Fruit fly (Drosophila melanogaster) whole organism, embryonic: ENCODE data around the gene CG32428.

Source experiments
- CG12219 ChIP-seq: fragments of 200-800 bp; sonication (Bioruptor generic); optimal IDR thresholded peaks from 3 replicates; lab custom pipeline; 2018; ENCODE audit warnings: missing biosample characterization, mild to moderate bottlenecking, missing genetic modification characterization
- CG1233 ChIP-seq: fragments of 200-800 bp; sonication (Bioruptor generic); optimal IDR thresholded peaks from 4 replicates; lab custom pipeline; 2018; ENCODE audit warnings: missing biosample characterization, mild to moderate bottlenecking, missing genetic modification characterization
- CG15601 ChIP-seq: fragments of 200-800 bp; sonication (Bioruptor generic); optimal IDR thresholded peaks from 3 replicates; lab custom pipeline; 2019; ENCODE audit warnings: missing biosample characterization, mild to moderate bottlenecking, missing genetic modification characterization, moderate library complexity
- CG1647 ChIP-seq: fragments of 200-800 bp; sonication (Bioruptor generic); optimal IDR thresholded peaks from 3 replicates; lab custom pipeline; 2016; ENCODE audit warnings: missing biosample characterization, missing genetic modification characterization
- CG18764 ChIP-seq: fragments of 200-800 bp; sonication (Bioruptor generic); optimal IDR thresholded peaks from 3 replicates; lab custom pipeline; 2016; ENCODE audit warnings: missing biosample characterization, missing genetic modification characterization
- CG2120 ChIP-seq: fragments of 200-800 bp; sonication (Bioruptor generic); optimal IDR thresholded peaks from 3 replicates; lab custom pipeline; 2016; ENCODE audit warnings: missing biosample characterization, missing genetic modification characterization
- CG2129 ChIP-seq: fragments of 200-800 bp; sonication (Bioruptor generic); IDR thresholded peaks from 2 replicates; pipeline ENCODE4 v1.3.6; 2022; ENCODE audit warnings: missing biosample characterization, missing genetic modification characterization; ENCODE audit not compliant: partially characterized antibody
- CG30403 ChIP-seq: fragments of 200-800 bp; sonication (Bioruptor generic); optimal IDR thresholded peaks from 3 replicates; lab custom pipeline; 2016; ENCODE audit warnings: missing biosample characterization, missing genetic modification characterization
- CG3407 ChIP-seq: fragments of 200-800 bp; sonication (Bioruptor generic); optimal IDR thresholded peaks from 2 replicates; lab custom pipeline; 2018; ENCODE audit warnings: missing biosample characterization, mild to moderate bottlenecking, missing genetic modification characterization
- CG34376 ChIP-seq: fragments of 200-800 bp; sonication (Bioruptor generic); optimal IDR thresholded peaks from 2 replicates; lab custom pipeline; 2018; ENCODE audit warnings: missing biosample characterization, mild to moderate bottlenecking, missing genetic modification characterization
- CG3838 ChIP-seq: fragments of 200-800 bp; sonication (Bioruptor generic); optimal IDR thresholded peaks from 3 replicates; lab custom pipeline; 2016; ENCODE audit warnings: missing biosample characterization, missing genetic modification characterization
- CG4707 ChIP-seq: fragments of 200-800 bp; sonication (Bioruptor generic); optimal IDR thresholded peaks from 2 replicates; lab custom pipeline; 2018; ENCODE audit warnings: missing biosample characterization, mild to moderate bottlenecking, missing genetic modification characterization, moderate library complexity
- CG5180 ChIP-seq: fragments of 200-800 bp; sonication (Bioruptor generic); optimal IDR thresholded peaks from 3 replicates; lab custom pipeline; 2017; ENCODE audit warnings: missing biosample characterization, missing genetic modification characterization, mild to moderate bottlenecking, moderate library complexity, missing genetic modification reagents
- CG6254 ChIP-seq: fragments of 200-800 bp; sonication (Bioruptor generic); optimal IDR thresholded peaks from 3 replicates; lab custom pipeline; 2017; ENCODE audit warnings: mild to moderate bottlenecking, missing biosample characterization, missing genetic modification reagents, missing genetic modification characterization
- CG6791 ChIP-seq: fragments of 200-800 bp; sonication (Bioruptor generic); IDR thresholded peaks from 3 replicates; pipeline ENCODE4 v1.3.6; 2022; ENCODE audit warnings: missing biosample characterization, missing genetic modification characterization; ENCODE audit not compliant: partially characterized antibody
- CG7745 ChIP-seq: fragments of 200-800 bp; sonication (Bioruptor generic); optimal IDR thresholded peaks from 2 replicates; lab custom pipeline; 2018; ENCODE audit warnings: missing biosample characterization, mild to moderate bottlenecking, missing genetic modification characterization, moderate library complexity
- CG7786 ChIP-seq: fragments of 200-800 bp; sonication (Bioruptor generic); optimal IDR thresholded peaks from 2 replicates; lab custom pipeline; 2016; ENCODE audit warnings: missing biosample characterization, missing genetic modification characterization
- CG8944 ChIP-seq: fragments of 200-800 bp; sonication (Bioruptor generic); optimal IDR thresholded peaks from 3 replicates; lab custom pipeline; 2016; ENCODE audit warnings: missing biosample characterization, missing genetic modification characterization
- CG9817 ChIP-seq: fragments of 200-800 bp; sonication (Bioruptor generic); optimal IDR thresholded peaks from 2 replicates; lab custom pipeline; 2018; ENCODE audit warnings: missing biosample characterization, mild to moderate bottlenecking, missing genetic modification characterization, moderate library complexity
- Camta ChIP-seq: fragments of 200-800 bp; sonication (Bioruptor generic); optimal IDR thresholded peaks from 2 replicates; lab custom pipeline; 2016; ENCODE audit warnings: missing biosample characterization, missing genetic modification characterization
- D ChIP-seq, 2 experiments: fragments of 200-800 bp in 1 of 2; fragments of >200 bp in 1 of 2; sonication (Bioruptor generic) in 1 of 2; optimal IDR thresholded peaks; 2 replicates in 1 of 2; 3 replicates in 1 of 2; lab custom pipeline; 2017; ENCODE audit warnings: mild to moderate bottlenecking in 1 of 2, missing biosample characterization in 1 of 2, missing genetic modification characterization in 1 of 2, missing genetic modification reagents in 1 of 2
- Fer1 ChIP-seq: fragments of 200-800 bp; sonication (Bioruptor generic); optimal IDR thresholded peaks from 2 replicates; lab custom pipeline; 2017; ENCODE audit warnings: missing biosample characterization, mild to moderate bottlenecking, missing genetic modification characterization
- Hr78 ChIP-seq, 2 experiments: fragments of 200-800 bp in 1 of 2; fragments of >200 bp in 1 of 2; sonication (Bioruptor generic) in 1 of 2; optimal IDR thresholded peaks; 2 replicates each; lab custom pipeline; 2017 to 2019; ENCODE audit warnings: missing biosample characterization in 2 of 2, missing genetic modification characterization in 2 of 2, mild to moderate bottlenecking in 1 of 2, moderate library complexity in 1 of 2
- Lim3 ChIP-seq: fragments of 200-800 bp; sonication (Bioruptor generic); IDR thresholded peaks from 2 replicates; pipeline ENCODE4 v1.3.6; 2022; ENCODE audit warnings: missing biosample characterization, missing genetic modification characterization
- Lpt ChIP-seq: fragments of >200 bp; optimal IDR thresholded peaks from 2 replicates; lab custom pipeline; 2018; ENCODE audit warnings: missing biosample characterization, missing genetic modification characterization
- Scr ChIP-seq: fragments of 200-800 bp; sonication (Bioruptor generic); IDR thresholded peaks from 2 replicates; pipeline ENCODE4 v1.3.6; 2022; ENCODE audit warnings: missing biosample characterization, missing genetic modification characterization; ENCODE audit not compliant: partially characterized antibody
- Stat92E ChIP-seq, 3 experiments: fragments of >200 bp in 2 of 3; fragments of 200-800 bp in 1 of 3; sonication (Bioruptor generic) in 1 of 3; optimal IDR thresholded peaks; 2 replicates each; lab custom pipeline; 2017 to 2019; ENCODE audit warnings: missing biosample characterization in 3 of 3, missing genetic modification characterization in 3 of 3, mild to moderate bottlenecking in 1 of 3, moderate library complexity in 1 of 3
- Taf1 ChIP-seq: fragments of 200-800 bp; sonication (Bioruptor generic); IDR thresholded peaks from 2 replicates; pipeline ENCODE4 v1.3.6; 2022; ENCODE audit warnings: missing biosample characterization, missing genetic modification characterization
- YL-1 ChIP-seq: fragments of 200-800 bp; sonication (Bioruptor generic); optimal IDR thresholded peaks from 3 replicates; lab custom pipeline; 2017; ENCODE audit warnings: missing biosample characterization, mild to moderate bottlenecking, missing genetic modification characterization
- ash1 ChIP-seq: fragments of 200-800 bp; sonication (Bioruptor generic); optimal IDR thresholded peaks from 2 replicates; lab custom pipeline; 2018; ENCODE audit warnings: missing biosample characterization, mild to moderate bottlenecking, missing genetic modification characterization
- az2 ChIP-seq: fragments of 200-800 bp; sonication (Bioruptor generic); optimal IDR thresholded peaks from 3 replicates; lab custom pipeline; 2016; ENCODE audit warnings: missing biosample characterization, missing genetic modification characterization
- cg ChIP-seq: fragments of 200-800 bp; sonication (Bioruptor generic); optimal IDR thresholded peaks from 3 replicates; lab custom pipeline; 2019; ENCODE audit warnings: missing biosample characterization, mild to moderate bottlenecking, missing genetic modification characterization, moderate library complexity
- crp ChIP-seq, 2 experiments: fragments of 200-800 bp; sonication (Bioruptor generic); optimal IDR thresholded peaks; 2 replicates in 1 of 2; 3 replicates in 1 of 2; lab custom pipeline; 2017; ENCODE audit warnings: missing biosample characterization in 2 of 2, missing genetic modification characterization in 2 of 2, mild to moderate bottlenecking in 1 of 2, moderate library complexity in 1 of 2
- cwo ChIP-seq: fragments of 200-800 bp; sonication (Bioruptor generic); optimal IDR thresholded peaks from 3 replicates; lab custom pipeline; 2017; ENCODE audit warnings: missing biosample characterization, missing genetic modification characterization, mild to moderate bottlenecking, moderate library complexity, missing genetic modification reagents
- dimm ChIP-seq: fragments of 200-800 bp; sonication (Bioruptor generic); IDR thresholded peaks from 2 replicates; pipeline ENCODE4 v1.3.6; 2022; ENCODE audit warnings: missing biosample characterization, missing genetic modification characterization
- dmrt99B ChIP-seq: fragments of 200-800 bp; sonication (Bioruptor generic); optimal IDR thresholded peaks from 2 replicates; lab custom pipeline; 2018; ENCODE audit warnings: missing biosample characterization, mild to moderate bottlenecking, missing genetic modification characterization, moderate library complexity
- fru ChIP-seq: fragments of >200 bp; optimal IDR thresholded peaks from 2 replicates; lab custom pipeline; 2017
- gcm2 ChIP-seq: fragments of 200-800 bp; sonication (Bioruptor generic); optimal IDR thresholded peaks from 2 replicates; lab custom pipeline; 2016; ENCODE audit warnings: missing biosample characterization, missing genetic modification characterization
- luna ChIP-seq: fragments of 200-800 bp; sonication (Bioruptor generic); optimal IDR thresholded peaks from 2 replicates; lab custom pipeline; 2016; ENCODE audit warnings: missing biosample characterization, missing genetic modification characterization
- nerfin-1 ChIP-seq: fragments of 200-800 bp; sonication (Bioruptor generic); optimal IDR thresholded peaks from 3 replicates; lab custom pipeline; 2019; ENCODE audit warnings: missing biosample characterization, mild to moderate bottlenecking, missing genetic modification characterization, moderate library complexity
- pros ChIP-seq: fragments of 200-800 bp; sonication (Bioruptor generic); optimal IDR thresholded peaks from 3 replicates; lab custom pipeline; 2019; ENCODE audit warnings: missing biosample characterization, mild to moderate bottlenecking, missing genetic modification characterization, moderate library complexity
- ranshi ChIP-seq: fragments of 200-800 bp; sonication (Bioruptor generic); IDR thresholded peaks from 2 replicates; pipeline ENCODE4 v1.3.6; 2022; ENCODE audit warnings: missing biosample characterization, missing genetic modification characterization
- ro ChIP-seq: fragments of 200-800 bp; sonication (Bioruptor generic); IDR thresholded peaks from 2 replicates; pipeline ENCODE4 v1.3.6; 2022; ENCODE audit warnings: missing biosample characterization, missing genetic modification characterization
- sug ChIP-seq: fragments of 200-800 bp; optimal IDR thresholded peaks from 2 replicates; lab custom pipeline; 2019; ENCODE audit warnings: missing biosample characterization, mild to moderate bottlenecking, missing genetic modification characterization, moderate library complexity
- tin ChIP-seq: fragments of 200-800 bp; sonication (Bioruptor generic); optimal IDR thresholded peaks from 3 replicates; lab custom pipeline; 2016; ENCODE audit warnings: missing biosample characterization, missing genetic modification characterization
- unc-4 ChIP-seq: fragments of 200-800 bp; sonication (Bioruptor generic); IDR thresholded peaks from 2 replicates; pipeline ENCODE4 v1.3.6; 2022; ENCODE audit warnings: missing biosample characterization, missing genetic modification characterization; ENCODE audit not compliant: partially characterized antibody
- vnd ChIP-seq: fragments of 200-800 bp; sonication (Bioruptor generic); IDR thresholded peaks from 3 replicates; pipeline ENCODE4 v1.3.6; 2022; ENCODE audit warnings: missing biosample characterization, missing genetic modification characterization; ENCODE audit not compliant: partially characterized antibody
- z ChIP-seq: fragments of 200-800 bp; sonication (Bioruptor generic); IDR thresholded peaks from 3 replicates; pipeline ENCODE4 v1.3.6; 2022; ENCODE audit warnings: missing biosample characterization, missing genetic modification characterization

CG32428 gene

dm6 chr3L:20473021-20473799 is at the start of gene CG32428, which contains the start of gene CG5969 (continued):
- no peak for TF ChIP-seq Hr78 (GFP tag; optimal IDR thresholded peaks at IDR 0.05; lab: Kevin White, UChicago)
- TF ChIP-seq dmrt99B (tag; lab: Kevin White, UChicago), result peak; percentile 54
- TF ChIP-seq Taf1 (GFP tag; lab: Robert Waterston, UW), result peak; percentile 49
- no peak for TF ChIP-seq Scr (GFP tag; lab: Robert Waterston, UW)
- TF ChIP-seq CG34376 (GFP tag; lab: Kevin White, UChicago), result peak; percentile 26
- no peak for TF ChIP-seq CG2129
- no peak for TF ChIP-seq Camta (GFP tag; lab: Kevin White, UChicago)
- TF ChIP-seq dimm (GFP tag; lab: Robert Waterston, UW), result no peak
- TF ChIP-seq CG15601 (tag; lab: Kevin White, UChicago), result peak; percentile 28
- no peak for TF ChIP-seq CG8944 (GFP tag; lab: Kevin White, UChicago)
- no peak for TF ChIP-seq CG3407
- no peak for TF ChIP-seq Lpt
- peak; percentile 70 for TF ChIP-seq CG9817 (tag; lab: Kevin White, UChicago)
- peak; percentile 20 for TF ChIP-seq nerfin-1 (tag; lab: Kevin White, UChicago)
- TF ChIP-seq CG3838 (GFP tag; lab: Kevin White, UChicago), result no peak
- TF ChIP-seq pros, result no peak
- no peak for TF ChIP-seq Stat92E (GFP tag; optimal IDR thresholded peaks at IDR 0.05; lab: Kevin White, UChicago)
- peak; percentile 53 for TF ChIP-seq az2 (GFP tag; lab: Kevin White, UChicago)
- TF ChIP-seq CG1647 (GFP tag; lab: Kevin White, UChicago), result no peak
- no peak for TF ChIP-seq ro
- no peak for TF ChIP-seq fru
- TF ChIP-seq CG30403 (GFP tag; lab: Kevin White, UChicago), result peak; percentile 50
- TF ChIP-seq crp (GFP tag; optimal IDR thresholded peaks at IDR 0.05; lab: Kevin White, UChicago), result peak in 1 of 2 experiments; percentile 74
- no peak for TF ChIP-seq gcm2 (GFP tag; lab: Kevin White, UChicago)
- TF ChIP-seq cwo (GFP tag; lab: Kevin White, UChicago), result peak; percentile 56
- no peak for TF ChIP-seq Lim3
- TF ChIP-seq CG4707 (GFP tag; lab: Kevin White, UChicago), result no peak
- TF ChIP-seq tin (GFP tag; lab: Kevin White, UChicago), result no peak
- TF ChIP-seq vnd, result no peak
- no peak for TF ChIP-seq cg (GFP tag; lab: Kevin White, UChicago)
- TF ChIP-seq Fer1 (GFP tag; lab: Kevin White, UChicago), result peak; percentile 3
- TF ChIP-seq CG18764 (GFP tag; lab: Kevin White, UChicago), result peak; percentile 13
- TF ChIP-seq luna (GFP tag; lab: Kevin White, UChicago), result no peak
- no peak for TF ChIP-seq CG5180 (GFP tag; lab: Kevin White, UChicago)
- TF ChIP-seq CG7745 (tag; lab: Kevin White, UChicago), result no peak
- TF ChIP-seq CG6254 (GFP tag; lab: Kevin White, UChicago), result peak; percentile 8
- no peak for TF ChIP-seq CG6791 (GFP tag; lab: Robert Waterston, UW)
- no peak for TF ChIP-seq unc-4 (GFP tag; lab: Robert Waterston, UW)
- TF ChIP-seq CG2120 (GFP tag; lab: Kevin White, UChicago), result peak; percentile 70
- peak; percentile 44 for TF ChIP-seq YL-1
- TF ChIP-seq CG7786, result no peak
- no peak for TF ChIP-seq z (GFP tag; lab: Robert Waterston, UW)
- TF ChIP-seq CG1233 (GFP tag; lab: Kevin White, UChicago), result peak; percentile 46
- TF ChIP-seq ranshi, result peak; percentile 57
- TF ChIP-seq ash1, result no peak
- no peak for TF ChIP-seq CG12219 (GFP tag; lab: Kevin White, UChicago)
- TF ChIP-seq D (optimal IDR thresholded peaks at IDR 0.05; lab: Kevin White, UChicago), result peak; percentile 73
- TF ChIP-seq D (GFP tag; optimal IDR thresholded peaks at IDR 0.05; lab: Kevin White, UChicago), result no peak
- peak; percentile 58 for TF ChIP-seq sug
